Fruit fly (Drosophila melanogaster) whole organism, embryonic: ENCODE results near the gene CG14230.

Experiments used
- CG10366 ChIP-seq: fragments of 200-800 bp; sonication (Bioruptor generic); IDR thresholded peaks from 2 replicates; pipeline ENCODE4 v1.3.6; 2022; ENCODE audit warnings: missing biosample characterization, missing genetic modification characterization
- CG11085 ChIP-seq: fragments of 200-800 bp; sonication (Bioruptor generic); IDR thresholded peaks from 2 replicates; pipeline ENCODE4 v1.3.6; 2022; ENCODE audit warnings: missing biosample characterization, missing genetic modification characterization
- CG12236 ChIP-seq: fragments of 200-800 bp; sonication (Bioruptor generic); optimal IDR thresholded peaks from 2 replicates; lab custom pipeline; 2016; ENCODE audit warnings: missing biosample characterization, missing genetic modification characterization
- CG14014 ChIP-seq: fragments of 200-800 bp; sonication (Bioruptor generic); IDR thresholded peaks from 2 replicates; pipeline ENCODE4 v1.3.6; 2022; ENCODE audit warnings: missing biosample characterization, missing genetic modification characterization
- CG15479 ChIP-seq: fragments of 200-800 bp; sonication (Bioruptor generic); optimal IDR thresholded peaks from 3 replicates; lab custom pipeline; 2019; ENCODE audit warnings: missing biosample characterization, mild to moderate bottlenecking, missing genetic modification characterization, moderate library complexity
- CG2202 ChIP-seq: fragments of 200-800 bp; sonication (Bioruptor generic); optimal IDR thresholded peaks from 2 replicates; lab custom pipeline; 2018; ENCODE audit warnings: missing biosample characterization, mild to moderate bottlenecking, missing genetic modification characterization
- CG2678 ChIP-seq: fragments of 200-800 bp; sonication (Bioruptor generic); optimal IDR thresholded peaks from 3 replicates; lab custom pipeline; 2019; ENCODE audit warnings: missing biosample characterization, mild to moderate bottlenecking, missing genetic modification characterization, moderate library complexity
- CG31365 ChIP-seq: fragments of 200-800 bp; sonication (Bioruptor generic); optimal IDR thresholded peaks from 2 replicates; lab custom pipeline; 2018; ENCODE audit warnings: missing biosample characterization, mild to moderate bottlenecking, missing genetic modification characterization
- CG31388 ChIP-seq: fragments of 200-800 bp; sonication (Bioruptor generic); optimal IDR thresholded peaks from 2 replicates; lab custom pipeline; 2016; ENCODE audit warnings: missing biosample characterization, missing genetic modification characterization
- CG31441 ChIP-seq: fragments of 200-800 bp; sonication (Bioruptor generic); IDR thresholded peaks from 2 replicates; pipeline ENCODE4 v1.3.6; 2022; ENCODE audit warnings: missing biosample characterization, missing genetic modification characterization
- CG3163 ChIP-seq: fragments of 200-800 bp; sonication (Bioruptor generic); optimal IDR thresholded peaks from 3 replicates; lab custom pipeline; 2016; ENCODE audit warnings: missing biosample characterization, missing genetic modification characterization
- CG32767 ChIP-seq: fragments of 200-800 bp; sonication (Bioruptor generic); IDR thresholded peaks from 2 replicates; pipeline ENCODE4 v1.3.6; 2022; ENCODE audit warnings: missing biosample characterization, missing genetic modification characterization
- CG3726 ChIP-seq: fragments of 200-800 bp; sonication (Bioruptor generic); IDR thresholded peaks from 3 replicates; pipeline ENCODE4, ENCODE4 v1.3.6; 2022; ENCODE audit warnings: missing biosample characterization, missing genetic modification characterization
- CG4404 ChIP-seq: fragments of 200-800 bp; sonication (Bioruptor generic); IDR thresholded peaks from 2 replicates; pipeline ENCODE4 v1.3.6; 2022; ENCODE audit warnings: missing biosample characterization, missing genetic modification characterization
- CG4424 ChIP-seq: fragments of 200-800 bp; sonication (Bioruptor generic); optimal IDR thresholded peaks from 3 replicates; lab custom pipeline; 2016; ENCODE audit warnings: missing biosample characterization, missing genetic modification characterization
- CG6854 ChIP-seq: fragments of 200-800 bp; sonication (Bioruptor generic); optimal IDR thresholded peaks from 3 replicates; lab custom pipeline; 2017; ENCODE audit warnings: missing biosample characterization, mild to moderate bottlenecking, missing genetic modification characterization
- CG7556 ChIP-seq: fragments of 200-800 bp; sonication (Bioruptor generic); optimal IDR thresholded peaks from 2 replicates; lab custom pipeline; 2017; ENCODE audit warnings: missing biosample characterization, mild to moderate bottlenecking, missing genetic modification characterization
- CG7786 ChIP-seq: fragments of 200-800 bp; sonication (Bioruptor generic); optimal IDR thresholded peaks from 2 replicates; lab custom pipeline; 2016; ENCODE audit warnings: missing biosample characterization, missing genetic modification characterization
- CG7987 ChIP-seq: fragments of 200-800 bp; sonication (Bioruptor generic); optimal IDR thresholded peaks from 2 replicates; lab custom pipeline; 2018; ENCODE audit warnings: missing biosample characterization, mild to moderate bottlenecking, missing genetic modification characterization, moderate library complexity
- CG8478 ChIP-seq: fragments of >200 bp; optimal IDR thresholded peaks from 2 replicates; lab custom pipeline; 2018
- CG9437 ChIP-seq: fragments of 200-800 bp; sonication (Bioruptor generic); optimal IDR thresholded peaks from 2 replicates; lab custom pipeline; 2018; ENCODE audit warnings: missing biosample characterization, mild to moderate bottlenecking, missing genetic modification characterization
- CG9609 ChIP-seq: fragments of 200-800 bp; sonication (Bioruptor generic); optimal IDR thresholded peaks from 3 replicates; lab custom pipeline; 2016; ENCODE audit warnings: missing biosample characterization, missing genetic modification characterization
- CG9797 ChIP-seq: fragments of 200-800 bp; sonication (Bioruptor generic); optimal IDR thresholded peaks from 3 replicates; lab custom pipeline; 2018; ENCODE audit warnings: missing biosample characterization, mild to moderate bottlenecking, missing genetic modification characterization
- Dref ChIP-seq: fragments of 200-800 bp; sonication (Bioruptor generic); IDR thresholded peaks from 2 replicates; pipeline ENCODE4 v1.3.6; 2022; ENCODE audit warnings: missing biosample characterization, missing genetic modification characterization
- Hand ChIP-seq: fragments of 200-800 bp; sonication (Bioruptor generic); optimal IDR thresholded peaks from 2 replicates; lab custom pipeline; 2017; ENCODE audit warnings: mild to moderate bottlenecking, missing biosample characterization, missing genetic modification reagents, missing genetic modification characterization
- Hey ChIP-seq: fragments of 200-800 bp; sonication (Bioruptor generic); optimal IDR thresholded peaks from 3 replicates; lab custom pipeline; 2018; ENCODE audit warnings: missing biosample characterization, mild to moderate bottlenecking, missing genetic modification characterization
- Oaz ChIP-seq: fragments of 200-800 bp; sonication (Bioruptor generic); IDR thresholded peaks from 2 replicates; pipeline ENCODE4 v1.3.6; 2022; ENCODE audit warnings: missing biosample characterization, missing genetic modification characterization
- Opbp ChIP-seq: fragments of 200-800 bp; sonication (Bioruptor generic); IDR thresholded peaks from 3 replicates; pipeline ENCODE4 v1.3.6; 2022; ENCODE audit warnings: missing biosample characterization, missing genetic modification characterization; ENCODE audit not compliant: partially characterized antibody
- Stat92E ChIP-seq, 3 experiments: fragments of >200 bp in 2 of 3; fragments of 200-800 bp in 1 of 3; sonication (Bioruptor generic) in 1 of 3; optimal IDR thresholded peaks; 2 replicates each; lab custom pipeline; 2017 to 2019; ENCODE audit warnings: missing biosample characterization in 3 of 3, missing genetic modification characterization in 3 of 3, mild to moderate bottlenecking in 1 of 3, moderate library complexity in 1 of 3
- Taf1 ChIP-seq: fragments of 200-800 bp; sonication (Bioruptor generic); IDR thresholded peaks from 2 replicates; pipeline ENCODE4 v1.3.6; 2022; ENCODE audit warnings: missing biosample characterization, missing genetic modification characterization
- bcd ChIP-seq: fragments of 200-800 bp; sonication (Bioruptor generic); optimal IDR thresholded peaks from 2 replicates; lab custom pipeline; 2017; ENCODE audit warnings: missing biosample characterization, mild to moderate bottlenecking, missing genetic modification characterization
- bowl ChIP-seq: fragments of 200-800 bp; sonication (Bioruptor generic); IDR thresholded peaks from 2 replicates; pipeline ENCODE4 v1.3.6; 2022; ENCODE audit warnings: missing biosample characterization, missing genetic modification characterization
- cwo ChIP-seq: fragments of 200-800 bp; sonication (Bioruptor generic); optimal IDR thresholded peaks from 3 replicates; lab custom pipeline; 2017; ENCODE audit warnings: missing biosample characterization, missing genetic modification characterization, mild to moderate bottlenecking, moderate library complexity, missing genetic modification reagents
- ewg ChIP-seq: fragments of 200-800 bp; sonication (Bioruptor generic); optimal IDR thresholded peaks from 3 replicates; lab custom pipeline; 2017; ENCODE audit warnings: mild to moderate bottlenecking, missing biosample characterization, missing genetic modification reagents, missing genetic modification characterization
- fd3F ChIP-seq: fragments of 200-800 bp; sonication (Bioruptor generic); optimal IDR thresholded peaks from 2 replicates; lab custom pipeline; 2018; ENCODE audit warnings: missing biosample characterization, mild to moderate bottlenecking, missing genetic modification characterization, moderate library complexity
- ham ChIP-seq: fragments of 200-800 bp; sonication (Bioruptor generic); IDR thresholded peaks from 2 replicates; pipeline ENCODE4 v1.3.6; 2022; ENCODE audit warnings: missing biosample characterization, missing genetic modification characterization
- ken ChIP-seq: fragments of 200-800 bp; sonication (Bioruptor generic); IDR thresholded peaks from 3 replicates; pipeline ENCODE4 v1.3.6; 2022; ENCODE audit warnings: missing biosample characterization, missing genetic modification characterization
- kni ChIP-seq: fragments of 200-800 bp; sonication (Bioruptor generic); optimal IDR thresholded peaks from 3 replicates; lab custom pipeline; 2017; ENCODE audit warnings: mild to moderate bottlenecking, missing biosample characterization, missing genetic modification reagents, missing genetic modification characterization
- lov ChIP-seq, 2 experiments: fragments of 200-800 bp in 1 of 2; fragments of >200 bp in 1 of 2; sonication (Bioruptor generic) in 1 of 2; IDR thresholded peaks in 1 of 2; optimal IDR thresholded peaks in 1 of 2; 2 replicates in 1 of 2; 3 replicates in 1 of 2; pipeline versions ENCODE4 v1.3.6 to Lab custom; 2017 to 2022; ENCODE audit warnings: missing biosample characterization in 1 of 2, missing genetic modification characterization in 1 of 2
- nom ChIP-seq: fragments of 200-800 bp; sonication (Bioruptor generic); optimal IDR thresholded peaks from 2 replicates; lab custom pipeline; 2017; ENCODE audit warnings: missing biosample characterization, missing genetic modification characterization, mild to moderate bottlenecking, moderate library complexity, missing genetic modification reagents
- otp ChIP-seq: fragments of 200-800 bp; sonication (Bioruptor generic); IDR thresholded peaks from 3 replicates; pipeline ENCODE4, ENCODE4 v1.3.6; 2022; ENCODE audit warnings: missing biosample characterization, missing genetic modification characterization
- p53 ChIP-seq: fragments of 200-800 bp; sonication (Bioruptor generic); optimal IDR thresholded peaks from 2 replicates; lab custom pipeline; 2016; ENCODE audit warnings: missing biosample characterization, missing genetic modification characterization
- prd ChIP-seq, 3 experiments: fragments of >200 bp in 2 of 3; fragments of 200-800 bp in 1 of 3; sonication (Bioruptor generic) in 1 of 3; optimal IDR thresholded peaks in 2 of 3; IDR thresholded peaks in 1 of 3; 2 replicates in 2 of 3; 3 replicates in 1 of 3; pipeline versions ENCODE4 v1.3.6 to Lab custom; 2017 to 2022; ENCODE audit warnings: missing biosample characterization in 1 of 3, missing genetic modification characterization in 1 of 3
- pros ChIP-seq: fragments of 200-800 bp; sonication (Bioruptor generic); optimal IDR thresholded peaks from 3 replicates; lab custom pipeline; 2019; ENCODE audit warnings: missing biosample characterization, mild to moderate bottlenecking, missing genetic modification characterization, moderate library complexity
- slp2 ChIP-seq: fragments of 200-800 bp; sonication (Bioruptor generic); optimal IDR thresholded peaks from 2 replicates; lab custom pipeline; 2016; ENCODE audit warnings: missing biosample characterization, missing genetic modification characterization
- ttk ChIP-seq: fragments of 200-800 bp; sonication (Bioruptor generic); IDR thresholded peaks from 2 replicates; pipeline ENCODE4 v2.1.2; 2022; ENCODE audit warnings: missing biosample characterization, missing genetic modification characterization
- zen ChIP-seq: fragments of 200-800 bp; sonication (Bioruptor generic); optimal IDR thresholded peaks from 3 replicates; lab custom pipeline; 2018; ENCODE audit warnings: missing biosample characterization, mild to moderate bottlenecking, missing genetic modification characterization, moderate library complexity
- zf30C ChIP-seq: fragments of 200-800 bp; sonication (Bioruptor generic); optimal IDR thresholded peaks from 3 replicates; lab custom pipeline; 2018; ENCODE audit warnings: missing biosample characterization, mild to moderate bottlenecking, missing genetic modification characterization

CG14230 gene

DNA sequence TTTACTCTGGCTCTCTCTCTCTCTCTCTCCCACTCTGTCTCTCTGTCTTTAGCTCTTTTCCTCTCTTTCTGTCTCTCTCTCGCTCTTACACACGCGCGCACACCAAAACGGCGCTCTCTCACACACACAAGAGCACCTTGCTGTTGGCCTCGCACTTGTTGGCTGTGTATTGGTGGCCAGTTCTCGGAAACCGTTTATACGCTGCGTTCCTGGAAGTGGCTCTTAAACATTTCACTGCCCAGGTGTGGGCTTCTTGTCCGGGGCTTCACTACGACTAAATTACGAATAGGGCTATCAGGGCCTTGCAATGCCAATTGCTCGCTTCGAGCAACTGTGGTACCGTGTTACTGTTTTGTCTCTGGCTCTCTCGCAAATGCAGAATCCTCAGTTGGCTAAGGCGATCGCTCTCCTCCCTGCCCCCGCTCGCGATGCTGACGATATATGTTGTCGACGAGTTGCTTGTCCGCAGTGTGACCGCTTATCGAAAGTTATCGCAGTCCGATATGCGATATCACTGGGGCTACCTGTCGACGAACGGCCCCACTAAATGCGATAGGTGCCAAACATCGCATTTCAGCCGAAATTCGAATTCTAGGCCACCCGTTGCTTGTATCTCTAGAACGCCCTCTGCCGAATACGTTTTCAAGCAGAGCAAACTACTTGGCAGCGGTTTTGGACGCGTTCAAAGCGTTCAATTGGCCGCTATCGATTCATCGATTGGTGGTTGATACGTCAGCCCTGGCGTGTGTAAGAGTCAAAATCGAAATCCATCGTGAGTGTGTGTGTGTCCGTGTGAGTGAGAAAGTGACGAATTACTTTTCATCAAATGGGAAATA lies 20.7 kb upstream of the CG14230 start, which contains the start of the genes dome and Ubqn (continued):
- TF ChIP-seq CG2202 (tag; lab: Kevin White, UChicago) (no peak), bowl (no peak), CG31388 (GFP tag; lab: Kevin White, UChicago) (no peak), CG6854 (peak; percentile 49), CG4424 (GFP tag; lab: Kevin White, UChicago) (peak; percentile 24), Dref (GFP tag; lab: Robert Waterston, UW) (peak; percentile 86), CG3726 (GFP tag; lab: Robert Waterston, UW) (no peak), cwo (GFP tag; lab: Kevin White, UChicago) (no peak), otp (GFP tag; lab: Robert Waterston, UW) (no peak), CG8478 (lab: Kevin White, UChicago) (peak; percentile 83), ham (no peak), Opbp (GFP tag; lab: Robert Waterston, UW) (peak; percentile 79; the same call in 2 of the 3 replicates), CG9437 (GFP tag; lab: Kevin White, UChicago) (no peak), CG7556 (GFP tag; lab: Kevin White, UChicago) (no peak), CG9609 (GFP tag; lab: Kevin White, UChicago) (peak; percentile 28), CG3163 (GFP tag; lab: Kevin White, UChicago) (peak; percentile 60), CG7987 (no peak), bcd (no peak), p53 (GFP tag; lab: Kevin White, UChicago) (peak; percentile 41), CG9797 (peak; percentile 98), ewg (GFP tag; lab: Kevin White, UChicago) (peak; percentile 27), kni (GFP tag; lab: Kevin White, UChicago) (peak; percentile 34), Stat92E (GFP tag; optimal IDR thresholded peaks at IDR 0.05; lab: Kevin White, UChicago) (peak in 2 of 3 experiments; percentile 41 to 100), CG12236 (GFP tag; lab: Kevin White, UChicago) (peak; percentile 22), Hey (no peak), CG7786 (no peak), ken (GFP tag; lab: Robert Waterston, UW) (no peak), prd (optimal IDR thresholded peaks at IDR 0.05; lab: Kevin White, UChicago) (no peak), prd (GFP tag; IDR thresholded peaks at IDR 0.05; lab: Robert Waterston, UW) (no peak), zen (tag; lab: Kevin White, UChicago) (peak; percentile 15), CG31365 (no peak), lov (optimal IDR thresholded peaks at IDR 0.05; lab: Kevin White, UChicago) (no peak), lov (GFP tag; IDR thresholded peaks at IDR 0.05; lab: Robert Waterston, UW) (no peak), Taf1 (no peak), pros (GFP tag; lab: Kevin White, UChicago) (no peak), Hand (GFP tag; lab: Kevin White, UChicago) (peak; percentile 30), CG31441 (GFP tag; lab: Robert Waterston, UW) (no peak), fd3F (GFP tag; lab: Kevin White, UChicago) (no peak), CG32767 (GFP tag; lab: Robert Waterston, UW) (no peak), CG11085 (GFP tag; lab: Robert Waterston, UW) (no peak), Oaz (GFP tag; lab: Robert Waterston, UW) (no peak), CG2678 (tag; lab: Kevin White, UChicago) (no peak), CG15479 (GFP tag; lab: Kevin White, UChicago) (no peak), nom (GFP tag; lab: Kevin White, UChicago) (peak; percentile 77), ttk (GFP tag; lab: Robert Waterston, UW) (no peak), CG10366 (GFP tag; lab: Robert Waterston, UW) (no peak), CG14014 (GFP tag; lab: Robert Waterston, UW) (peak; percentile 13; the same call in 1 of the 2 replicates), slp2 (GFP tag; lab: Kevin White, UChicago) (no peak), CG4404 (GFP tag; lab: Robert Waterston, UW) (no peak), zf30C (GFP tag; lab: Kevin White, UChicago) (no peak)
